Worm (Caenorhabditis elegans): ENCODE data around the gene F38C2.7.
"Not testable (repeated sequence)": the region's sequence is repeated elsewhere in the genome, so short reads cannot be mapped to it uniquely, and the experiment has no call there.

The F38C2.7 gene

ce11 chrIV:16277291-16277690 is at the start of gene F38C2.7:
F38C2.7 (minus strand) TSS chrIV:16277391.
- TF ChIP-seq unc-62 (GFP tag; optimal IDR thresholded peaks at IDR 0.05), result no peak

ce11 chrIV:16324589-16324988 is 47.4 kb upstream of the F38C2.7 start, which contains the start of gene srz-105:
srz-105 (plus strand) TSS chrIV:16324889.
- no peak for TF ChIP-seq unc-62 (GFP tag; optimal IDR thresholded peaks at IDR 0.05)

ce11 chrIV:16323373-16323772 is 46.2 kb upstream of the F38C2.7 start, which contains the start of gene srz-104:
srz-104 (plus strand) TSS chrIV:16323673.
- TF ChIP-seq unc-62 (GFP tag; optimal IDR thresholded peaks at IDR 0.05), result no peak

ce11 chrIV:16320866-16321265 is 43.7 kb upstream of the F38C2.7 start, which contains the start of gene srz-61:
srz-61 (plus strand) TSS chrIV:16321166.
- TF ChIP-seq unc-62 (GFP tag; optimal IDR thresholded peaks at IDR 0.05), result no peak

- no peak for TF ChIP-seq unc-62 (GFP tag; optimal IDR thresholded peaks at IDR 0.05)
Measured at ce11 chrIV:16320410-16320809, 43.2 kb upstream of the F38C2.7 start, which contains the start of gene K03D3.5. K03D3.5 (minus strand) TSS chrIV:16320510.

- TF ChIP-seq unc-62 (GFP tag; optimal IDR thresholded peaks at IDR 0.05), result no peak
Measured at ce11 chrIV:16310103-16310502, 32.9 kb upstream of the F38C2.7 start.

- not testable (repeated sequence) for TF ChIP-seq unc-62 (GFP tag; optimal IDR thresholded peaks at IDR 0.05)
Measured at ce11 chrIV:16307925-16308324, 30.7 kb upstream of the F38C2.7 start, which contains the start of gene rac-2. rac-2 (plus strand) TSS chrIV:16308225.

ce11 chrIV:16306918-16307317 is 29.7 kb upstream of the F38C2.7 start:
- TF ChIP-seq unc-62 (GFP tag; optimal IDR thresholded peaks at IDR 0.05), result no peak

ce11 chrIV:16298851-16299250 is 21.7 kb upstream of the F38C2.7 start, which contains the start of gene srz-72:
srz-72 (plus strand) TSS chrIV:16299151.
- TF ChIP-seq unc-62 (GFP tag; optimal IDR thresholded peaks at IDR 0.05), result no peak

ce11 chrIV:16293889-16294288 is 16.7 kb upstream of the F38C2.7 start:
- TF ChIP-seq unc-62 (GFP tag; optimal IDR thresholded peaks at IDR 0.05), result no peak

ce11 chrIV:16290745-16291144 is 13.6 kb upstream of the F38C2.7 start, which contains the start of gene srz-75:
srz-75 (minus strand) TSS chrIV:16290845.
- no peak for TF ChIP-seq unc-62 (GFP tag; optimal IDR thresholded peaks at IDR 0.05)

- TF ChIP-seq unc-62 (GFP tag; optimal IDR thresholded peaks at IDR 0.05), result no peak
Measured at ce11 chrIV:16280614-16281013, 3.4 kb upstream of the F38C2.7 start, which contains the start of gene clec-191. clec-191 (minus strand) TSS chrIV:16280714.

- TF ChIP-seq unc-62 (GFP tag; optimal IDR thresholded peaks at IDR 0.05), result no peak
Measured at ce11 chrIV:16277902-16278301, 711 bp upstream of the F38C2.7 start, which contains the start of gene ccch-2. ccch-2 (plus strand) TSS chrIV:16278202.

- no peak for TF ChIP-seq unc-62 (GFP tag; optimal IDR thresholded peaks at IDR 0.05)
Measured at ce11 chrIV:16270955-16271354, 6.2 kb downstream of the F38C2.7 start, which contains the start of gene F38C2.4. F38C2.4 (plus strand) TSS chrIV:16271255.

- TF ChIP-seq unc-62 (GFP tag; optimal IDR thresholded peaks at IDR 0.05), result no peak
Measured at ce11 chrIV:16257330-16257729, 19.9 kb downstream of the F38C2.7 start, which contains the start of gene hlh-31. hlh-31 (plus strand) TSS chrIV:16257630.

ce11 chrIV:16254464-16254863 is 22.7 kb downstream of the F38C2.7 start, which contains the start of gene hlh-17:
hlh-17 (plus strand) TSS chrIV:16254764.
- TF ChIP-seq unc-62 (GFP tag; optimal IDR thresholded peaks at IDR 0.05), result no peak

ce11 chrIV:16247131-16247530 is 30.1 kb downstream of the F38C2.7 start, which contains the start of gene F38C2.1:
F38C2.1 (plus strand) TSS chrIV:16247431.
- no peak for TF ChIP-seq unc-62 (GFP tag; optimal IDR thresholded peaks at IDR 0.05)

Data from whole organism, dauer.